Fruit fly (Drosophila melanogaster): ENCODE results near the gene CG33310.
A peak's percentile ranks its signal among the peaks of the same experiment; 100 is the strongest.

CG33310 gene

DNA sequence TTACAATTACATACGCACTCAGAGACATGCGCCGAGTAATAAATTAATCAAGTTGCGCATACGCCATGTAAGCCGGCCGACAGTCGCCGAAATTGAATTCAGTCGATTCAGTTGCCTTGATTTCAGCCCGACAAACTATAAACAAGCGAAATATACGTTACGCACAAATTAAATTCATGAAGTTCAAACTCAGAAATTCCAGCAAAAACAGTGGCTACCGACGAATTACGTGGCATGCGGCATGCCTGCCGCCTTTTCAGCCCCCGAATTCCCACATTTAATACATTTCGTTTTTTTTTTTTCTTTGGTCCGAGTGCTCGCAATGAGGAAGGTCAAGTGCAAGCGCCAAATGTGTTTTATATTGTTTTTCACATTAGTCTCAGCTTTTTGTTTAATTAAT, 26.3 kb upstream of the CG33310 start:
- TF ChIP-seq schlank (tag; optimal IDR thresholded peaks at IDR 0.05), result no peak
- TF ChIP-seq ab (GFP tag; optimal IDR thresholded peaks at IDR 0.05), result no peak
- TF ChIP-seq Ptx1 (GFP tag; IDR thresholded peaks at IDR 0.05), result no peak
- TF ChIP-seq CG10274 (GFP tag; optimal IDR thresholded peaks at IDR 0.05), result no peak
- TF ChIP-seq CG18476 (GFP tag; optimal IDR thresholded peaks at IDR 0.05), result no peak
- TF ChIP-seq sd (tag; optimal IDR thresholded peaks at IDR 0.05), result peak; percentile 78
- no peak for TF ChIP-seq gfzf (GFP tag; optimal IDR thresholded peaks at IDR 0.05)
- TF ChIP-seq CG11085 (GFP tag; IDR thresholded peaks at IDR 0.05), result no peak
- TF ChIP-seq org-1 (GFP tag; optimal IDR thresholded peaks at IDR 0.05), result no peak
- TF ChIP-seq dimm (GFP tag; IDR thresholded peaks at IDR 0.05), result no peak
- no peak for TF ChIP-seq toy (GFP tag; IDR thresholded peaks at IDR 0.05)
- no peak for TF ChIP-seq psq (GFP tag; optimal IDR thresholded peaks at IDR 0.05)
- TF ChIP-seq vvl (GFP tag; IDR thresholded peaks at IDR 0.05), result 0 out of 2 replicates have a peak, but pooled peaks have one; percentile 20
- no peak for TF ChIP-seq emc (GFP tag; optimal IDR thresholded peaks at IDR 0.05)
- 0 out of 4 replicates have a peak, but pooled peaks have one; percentile 67 for TF ChIP-seq chinmo (GFP tag; IDR thresholded peaks at IDR 0.05; ENCODE audit: partially characterized antibody)
- peak; percentile 3 for TF ChIP-seq Ets65A (GFP tag)
- TF ChIP-seq CG10543 (GFP tag; optimal IDR thresholded peaks at IDR 0.05), result no peak
- no peak for TF ChIP-seq CG8388 (GFP tag; optimal IDR thresholded peaks at IDR 0.05)
- 0 out of 2 replicates have a peak, but pooled peaks have one; percentile 18 for TF ChIP-seq rib (GFP tag; IDR thresholded peaks at IDR 0.05)
- no peak for TF ChIP-seq pfk (GFP tag; optimal IDR thresholded peaks at IDR 0.05)
- no peak for TF ChIP-seq phol (tag; optimal IDR thresholded peaks at IDR 0.05)
- 0 out of 2 replicates have a peak, but pooled peaks have one; percentile 15 for TF ChIP-seq CG7372 (GFP tag; IDR thresholded peaks at IDR 0.05)
- no peak for TF ChIP-seq CG3838 (GFP tag; optimal IDR thresholded peaks at IDR 0.05)
- no peak for TF ChIP-seq cg (GFP tag; optimal IDR thresholded peaks at IDR 0.05)
- TF ChIP-seq CG15269 (tag; optimal IDR thresholded peaks at IDR 0.05), result no peak
- no peak for TF ChIP-seq nom (GFP tag; optimal IDR thresholded peaks at IDR 0.05)
- no peak for TF ChIP-seq CG4854 (GFP tag; optimal IDR thresholded peaks at IDR 0.05)

DNA sequence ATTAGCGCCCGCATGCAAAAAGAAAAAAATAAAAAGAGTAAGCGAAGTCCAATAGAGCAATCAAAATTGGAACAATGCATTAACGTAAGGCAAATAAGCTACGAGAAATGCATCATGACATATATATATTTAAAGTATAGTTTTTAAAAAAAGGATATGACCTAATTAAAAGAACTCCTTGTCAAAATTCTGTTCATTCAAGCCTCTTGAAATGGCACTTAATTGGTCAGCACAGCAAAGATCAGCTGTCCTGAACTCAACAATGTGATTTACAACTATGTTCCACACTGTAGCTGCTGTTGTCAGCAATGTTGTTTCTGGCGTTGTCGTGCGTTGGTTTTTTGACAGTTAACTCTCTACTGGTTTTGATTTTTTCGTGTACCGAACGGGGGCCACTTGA, 24.8 kb upstream of the CG33310 start:
- TF ChIP-seq row (GFP tag; IDR thresholded peaks at IDR 0.05), result 0 out of 3 replicates have a peak, but pooled peaks have one; percentile 15
- TF ChIP-seq gem (tag; optimal IDR thresholded peaks at IDR 0.05), result peak; percentile 20
- TF ChIP-seq Med (GFP tag), result peak; percentile 51
- no peak for TF ChIP-seq zf30C (GFP tag; optimal IDR thresholded peaks at IDR 0.05)
- peak; percentile 28; the same call in 1 of the 2 replicates for TF ChIP-seq Ptx1 (GFP tag; IDR thresholded peaks at IDR 0.05)
- TF ChIP-seq slbo (GFP tag; IDR thresholded peaks at IDR 0.05), result peak; percentile 28; the same call in 1 of the 2 replicates
- no peak for TF ChIP-seq CG14014 (GFP tag; IDR thresholded peaks at IDR 0.05)
- TF ChIP-seq CG7839 (tag; optimal IDR thresholded peaks at IDR 0.05), result peak; percentile 12
- TF ChIP-seq Sox102F (GFP tag; optimal IDR thresholded peaks at IDR 0.05), result peak; percentile 8
- no peak for TF ChIP-seq pb (GFP tag; optimal IDR thresholded peaks at IDR 0.05)
- TF ChIP-seq CG2678 (tag; optimal IDR thresholded peaks at IDR 0.05), result peak; percentile 37
- no peak for TF ChIP-seq CG4730 (GFP tag; IDR thresholded peaks at IDR 0.05)
- TF ChIP-seq Rfx (GFP tag; IDR thresholded peaks at IDR 0.05), result 0 out of 2 replicates have a peak, but pooled peaks have one; percentile 25
- TF ChIP-seq Opbp (GFP tag; IDR thresholded peaks at IDR 0.05; ENCODE audit: partially characterized antibody), result no peak
- peak; percentile 74 for TF ChIP-seq CG11695 (GFP tag; IDR thresholded peaks at IDR 0.05)
- TF ChIP-seq lmd (GFP tag; IDR thresholded peaks at IDR 0.05), result peak; percentile 7; the same call in 1 of the 2 replicates
- TF ChIP-seq Sry-β (GFP tag; optimal IDR thresholded peaks at IDR 0.05), result no peak
- TF ChIP-seq Hr51 (GFP tag; optimal IDR thresholded peaks at IDR 0.05), result peak in 1 of 2 experiments; percentile 45
- TF ChIP-seq ind (GFP tag; optimal IDR thresholded peaks at IDR 0.05), result peak; percentile 12
- TF ChIP-seq CG12659 (GFP tag; optimal IDR thresholded peaks at IDR 0.05), result peak; percentile 3
- no peak for TF ChIP-seq wdn (GFP tag; IDR thresholded peaks at IDR 0.05)
- no peak for TF ChIP-seq CG11504 (tag; optimal IDR thresholded peaks at IDR 0.05)
- no peak for TF ChIP-seq E2f2 (GFP tag; IDR thresholded peaks at IDR 0.05)
- TF ChIP-seq pan (optimal IDR thresholded peaks at IDR 0.05), result no peak
- TF ChIP-seq pan (GFP tag; optimal IDR thresholded peaks at IDR 0.05 in 1 of 2, IDR thresholded peaks at IDR 0.05 in 1 of 2), result peak in 1 of 2 experiments; percentile 53
- TF ChIP-seq CG15269 (tag; optimal IDR thresholded peaks at IDR 0.05), result peak; percentile 33
